Fruit fly (Drosophila melanogaster) whole organism, embryonic: Measurements from ENCODE around the gene arg.

ENCODE experiments used
- BEAF-32 ChIP-seq: fragments of 200-800 bp; sonication (Bioruptor generic); optimal IDR thresholded peaks from 3 replicates; lab custom pipeline; 2017; ENCODE audit warnings: missing biosample characterization, missing genetic modification characterization, mild to moderate bottlenecking, moderate library complexity, missing genetic modification reagents
- CG10267 ChIP-seq: fragments of 200-800 bp; sonication (Bioruptor generic); optimal IDR thresholded peaks from 2 replicates; lab custom pipeline; 2018; ENCODE audit warnings: missing biosample characterization, mild to moderate bottlenecking, missing genetic modification characterization, moderate library complexity
- CG10366 ChIP-seq: fragments of 200-800 bp; sonication (Bioruptor generic); IDR thresholded peaks from 2 replicates; pipeline ENCODE4 v1.3.6; 2022; ENCODE audit warnings: missing biosample characterization, missing genetic modification characterization
- CG11085 ChIP-seq: fragments of 200-800 bp; sonication (Bioruptor generic); IDR thresholded peaks from 2 replicates; pipeline ENCODE4 v1.3.6; 2022; ENCODE audit warnings: missing biosample characterization, missing genetic modification characterization
- CG12391 ChIP-seq: fragments of 200-800 bp; sonication (Bioruptor generic); optimal IDR thresholded peaks from 3 replicates; lab custom pipeline; 2018; ENCODE audit warnings: missing biosample characterization, mild to moderate bottlenecking, missing genetic modification characterization, moderate library complexity
- CG13287 ChIP-seq: fragments of 200-800 bp; sonication (Bioruptor generic); IDR thresholded peaks from 2 replicates; pipeline ENCODE4 v1.3.6; 2022; ENCODE audit warnings: missing biosample characterization, missing genetic modification characterization; ENCODE audit not compliant: partially characterized antibody
- CG13424 ChIP-seq: fragments of 200-800 bp; sonication (Bioruptor generic); optimal IDR thresholded peaks from 2 replicates; lab custom pipeline; 2019; ENCODE audit warnings: missing biosample characterization, mild to moderate bottlenecking, missing genetic modification characterization, moderate library complexity
- CG15601 ChIP-seq: fragments of 200-800 bp; sonication (Bioruptor generic); optimal IDR thresholded peaks from 3 replicates; lab custom pipeline; 2019; ENCODE audit warnings: missing biosample characterization, mild to moderate bottlenecking, missing genetic modification characterization, moderate library complexity
- CG15696 ChIP-seq: fragments of 200-800 bp; sonication (Bioruptor generic); optimal IDR thresholded peaks from 2 replicates; lab custom pipeline; 2019; ENCODE audit warnings: missing biosample characterization, mild to moderate bottlenecking, missing genetic modification characterization, moderate library complexity
- CG17802 ChIP-seq: fragments of 200-800 bp; sonication (Bioruptor generic); optimal IDR thresholded peaks from 2 replicates; lab custom pipeline; 2018; ENCODE audit warnings: missing biosample characterization, mild to moderate bottlenecking, missing genetic modification characterization, moderate library complexity
- CG30431 ChIP-seq: fragments of 200-800 bp; sonication (Bioruptor generic); optimal IDR thresholded peaks from 2 replicates; lab custom pipeline; 2017; ENCODE audit warnings: missing biosample characterization, missing genetic modification characterization
- CG3281 ChIP-seq: fragments of 200-800 bp; sonication (Bioruptor generic); optimal IDR thresholded peaks from 3 replicates; lab custom pipeline; 2017; ENCODE audit warnings: missing biosample characterization, mild to moderate bottlenecking, missing genetic modification characterization
- CG4328 ChIP-seq: fragments of 200-800 bp; sonication (Bioruptor generic); optimal IDR thresholded peaks from 3 replicates; lab custom pipeline; 2017; ENCODE audit warnings: missing biosample characterization, missing genetic modification reagents, missing genetic modification characterization
- CG6791 ChIP-seq: fragments of 200-800 bp; sonication (Bioruptor generic); IDR thresholded peaks from 3 replicates; pipeline ENCODE4 v1.3.6; 2022; ENCODE audit warnings: missing biosample characterization, missing genetic modification characterization; ENCODE audit not compliant: partially characterized antibody
- CG6813 ChIP-seq: fragments of 200-800 bp; sonication (Bioruptor generic); optimal IDR thresholded peaks from 2 replicates; lab custom pipeline; 2017; ENCODE audit warnings: missing biosample characterization, missing genetic modification characterization, mild to moderate bottlenecking, moderate library complexity, missing genetic modification reagents
- CG8281 ChIP-seq: fragments of 200-800 bp; sonication (Bioruptor generic); optimal IDR thresholded peaks from 2 replicates; lab custom pipeline; 2018; ENCODE audit warnings: missing biosample characterization, mild to moderate bottlenecking, missing genetic modification characterization, moderate library complexity
- CG8359 ChIP-seq: fragments of 200-800 bp; sonication (Bioruptor generic); optimal IDR thresholded peaks from 2 replicates; lab custom pipeline; 2017; ENCODE audit warnings: missing biosample characterization, mild to moderate bottlenecking, missing genetic modification characterization, borderline replicate concordance
- CG8388 ChIP-seq: fragments of 200-800 bp; sonication (Bioruptor generic); optimal IDR thresholded peaks from 2 replicates; lab custom pipeline; 2019; ENCODE audit warnings: missing biosample characterization, mild to moderate bottlenecking, missing genetic modification characterization, moderate library complexity
- CG9437 ChIP-seq: fragments of 200-800 bp; sonication (Bioruptor generic); optimal IDR thresholded peaks from 2 replicates; lab custom pipeline; 2018; ENCODE audit warnings: missing biosample characterization, mild to moderate bottlenecking, missing genetic modification characterization
- CkIIα-i1 ChIP-seq: fragments of 200-800 bp; sonication (Bioruptor generic); IDR thresholded peaks from 2 replicates; pipeline ENCODE4 v1.3.6; 2022; ENCODE audit warnings: missing biosample characterization, missing genetic modification characterization
- E2f1 ChIP-seq: fragments of 200-800 bp; sonication (Bioruptor generic); IDR thresholded peaks from 2 replicates; pipeline ENCODE4 v1.3.6; 2022; ENCODE audit warnings: missing biosample characterization, missing genetic modification characterization
- Ets97D ChIP-seq: fragments of 200-800 bp; sonication (Bioruptor generic); optimal IDR thresholded peaks from 3 replicates; lab custom pipeline; 2016; ENCODE audit warnings: missing biosample characterization, missing genetic modification characterization
- HLH4C ChIP-seq: fragments of 200-800 bp; sonication (Bioruptor generic); IDR thresholded peaks from 3 replicates; pipeline ENCODE4 v1.3.6; 2022; ENCODE audit warnings: missing biosample characterization, missing genetic modification characterization; ENCODE audit not compliant: partially characterized antibody
- MESR4 ChIP-seq: fragments of 200-800 bp; sonication (Bioruptor generic); optimal IDR thresholded peaks from 2 replicates; lab custom pipeline; 2018; ENCODE audit warnings: missing biosample characterization, mild to moderate bottlenecking, missing genetic modification characterization, moderate library complexity
- Med ChIP-seq: fragments of 200-800 bp; sonication (Bioruptor generic); peaks from one replicate; lab custom pipeline; 2016; ENCODE audit warnings: missing biosample characterization, missing genetic modification characterization, mild to moderate bottlenecking, inconsistent platforms, moderate library complexity
- Neu2 ChIP-seq: fragments of 200-800 bp; sonication (Bioruptor generic); optimal IDR thresholded peaks from 3 replicates; lab custom pipeline; 2016; ENCODE audit warnings: missing biosample characterization, missing genetic modification characterization, borderline replicate concordance
- Pdp1 ChIP-seq, 2 experiments: fragments of 200-800 bp; sonication (Bioruptor generic); optimal IDR thresholded peaks; 3 replicates each; lab custom pipeline; 2016; ENCODE audit warnings: missing biosample characterization in 2 of 2, missing genetic modification characterization in 2 of 2, mild to moderate bottlenecking in 1 of 2, moderate library complexity in 1 of 2
- Scr ChIP-seq: fragments of 200-800 bp; sonication (Bioruptor generic); IDR thresholded peaks from 2 replicates; pipeline ENCODE4 v1.3.6; 2022; ENCODE audit warnings: missing biosample characterization, missing genetic modification characterization; ENCODE audit not compliant: partially characterized antibody
- ac ChIP-seq: fragments of 200-800 bp; sonication (Bioruptor generic); optimal IDR thresholded peaks from 3 replicates; lab custom pipeline; 2017; ENCODE audit warnings: missing biosample characterization, mild to moderate bottlenecking, missing genetic modification characterization
- bbx ChIP-seq: fragments of 200-800 bp; sonication (Bioruptor generic); IDR thresholded peaks from 2 replicates; pipeline ENCODE4 v1.3.6; 2022; ENCODE audit warnings: missing biosample characterization, missing genetic modification characterization; ENCODE audit not compliant: partially characterized antibody
- bsh ChIP-seq, 2 experiments: fragments of 200-800 bp; sonication (Bioruptor generic); optimal IDR thresholded peaks; 2 replicates each; lab custom pipeline; 2017 to 2018; ENCODE audit warnings: mild to moderate bottlenecking in 2 of 2, missing biosample characterization in 2 of 2, missing genetic modification characterization in 2 of 2, moderate library complexity in 1 of 2
- dmrt11E ChIP-seq: fragments of 200-800 bp; sonication (Bioruptor generic); optimal IDR thresholded peaks from 3 replicates; lab custom pipeline; 2018; ENCODE audit warnings: missing biosample characterization, mild to moderate bottlenecking, missing genetic modification characterization, moderate library complexity
- dysf ChIP-seq: fragments of 200-800 bp; sonication (Bioruptor generic); IDR thresholded peaks from 3 replicates; pipeline ENCODE4 v1.3.6; 2022; ENCODE audit warnings: missing biosample characterization, missing genetic modification characterization
- ems ChIP-seq: fragments of 200-800 bp; sonication (Bioruptor generic); optimal IDR thresholded peaks from 3 replicates; lab custom pipeline; 2016; ENCODE audit warnings: missing biosample characterization, missing genetic modification characterization
- jumu ChIP-seq: fragments of 200-800 bp; sonication (Bioruptor generic); optimal IDR thresholded peaks from 3 replicates; lab custom pipeline; 2016; ENCODE audit warnings: missing biosample characterization, missing genetic modification characterization
- lmd ChIP-seq: fragments of 200-800 bp; sonication (Bioruptor generic); IDR thresholded peaks from 2 replicates; pipeline ENCODE4 v1.3.6; 2022; ENCODE audit warnings: missing biosample characterization, missing genetic modification characterization
- mam ChIP-seq: fragments of 200-800 bp; sonication (Bioruptor generic); optimal IDR thresholded peaks from 3 replicates; lab custom pipeline; 2016; ENCODE audit warnings: missing biosample characterization, missing genetic modification characterization
- onecut ChIP-seq: fragments of 200-800 bp; sonication (Bioruptor generic); IDR thresholded peaks from 2 replicates; pipeline ENCODE4 v1.3.6; 2022; ENCODE audit warnings: missing biosample characterization, missing genetic modification characterization
- p53 ChIP-seq: fragments of 200-800 bp; sonication (Bioruptor generic); optimal IDR thresholded peaks from 2 replicates; lab custom pipeline; 2016; ENCODE audit warnings: missing biosample characterization, missing genetic modification characterization
- pnt ChIP-seq: fragments of 200-800 bp; sonication (Bioruptor generic); optimal IDR thresholded peaks from 3 replicates; lab custom pipeline; 2016; ENCODE audit warnings: missing biosample characterization, missing genetic modification characterization
- stc ChIP-seq: fragments of 200-800 bp; sonication (Bioruptor generic); IDR thresholded peaks from 2 replicates; pipeline ENCODE4 v1.3.6; 2022; ENCODE audit warnings: missing biosample characterization, missing genetic modification characterization
- vnd ChIP-seq: fragments of 200-800 bp; sonication (Bioruptor generic); IDR thresholded peaks from 3 replicates; pipeline ENCODE4 v1.3.6; 2022; ENCODE audit warnings: missing biosample characterization, missing genetic modification characterization; ENCODE audit not compliant: partially characterized antibody
- zen ChIP-seq: fragments of 200-800 bp; sonication (Bioruptor generic); optimal IDR thresholded peaks from 3 replicates; lab custom pipeline; 2018; ENCODE audit warnings: missing biosample characterization, mild to moderate bottlenecking, missing genetic modification characterization, moderate library complexity
- zfh1 ChIP-seq: fragments of 200-800 bp; sonication (Bioruptor generic); IDR thresholded peaks from 3 replicates; pipeline ENCODE4 v1.3.6; 2022; ENCODE audit warnings: missing biosample characterization, missing genetic modification characterization

The arg gene

dm6 chrX:470626-471025 lies 38.6 kb upstream of the arg start, which contains the start of gene CG32816:
Gene CG32816 (minus strand): TSS chrX:470726.
- TF ChIP-seq stc (GFP tag; lab: Robert Waterston, UW) (no peak), Med (peak; percentile 24), CG3281 (GFP tag; lab: Kevin White, UChicago) (no peak), p53 (GFP tag; lab: Kevin White, UChicago) (no peak), ac (GFP tag; lab: Kevin White, UChicago) (no peak), BEAF-32 (no peak), CG17802 (tag; lab: Kevin White, UChicago) (no peak), CG13424 (tag; lab: Kevin White, UChicago) (no peak)

- TF ChIP-seq bbx (GFP tag; lab: Robert Waterston, UW) (peak; percentile 56), vnd (GFP tag; lab: Robert Waterston, UW) (peak; percentile 55; the same call in 1 of the 3 replicates), E2f1 (GFP tag; lab: Robert Waterston, UW) (0 out of 2 replicates have a peak, but pooled peaks have one; percentile 25), dmrt11E (tag; lab: Kevin White, UChicago) (peak; percentile 24), CG4328 (peak; percentile 15), zen (tag; lab: Kevin White, UChicago) (peak; percentile 36), MESR4 (GFP tag; lab: Kevin White, UChicago) (peak; percentile 77), mam (peak; percentile 35), CG6791 (GFP tag; lab: Robert Waterston, UW) (peak; percentile 54; the same call in 2 of the 3 replicates), CG8281 (no peak), CG11085 (GFP tag; lab: Robert Waterston, UW) (no peak), CG8359 (GFP tag; lab: Kevin White, UChicago) (no peak), Pdp1 (GFP tag; optimal IDR thresholded peaks at IDR 0.05; lab: Kevin White, UChicago) (no peak), CG6813 (no peak), CG10366 (GFP tag; lab: Robert Waterston, UW) (peak; percentile 28; the same call in 1 of the 2 replicates), zfh1 (GFP tag; lab: Robert Waterston, UW) (0 out of 3 replicates have a peak, but pooled peaks have one; percentile 30), CkIIα-i1 (GFP tag; lab: Robert Waterston, UW) (no peak), CG9437 (peak; percentile 8), onecut (0 out of 2 replicates have a peak, but pooled peaks have one; percentile 22), CG15696 (peak; percentile 3), CG13287 (GFP tag; lab: Robert Waterston, UW) (peak; percentile 70), dysf (GFP tag; lab: Robert Waterston, UW) (peak; percentile 19; the same call in 1 of the 3 replicates), ems (GFP tag; lab: Kevin White, UChicago) (peak; percentile 4), Neu2 (GFP tag; lab: Kevin White, UChicago) (no peak), bsh (GFP tag; optimal IDR thresholded peaks at IDR 0.05; lab: Kevin White, UChicago) (peak in 1 of 2 experiments; percentile 47), HLH4C (GFP tag; lab: Robert Waterston, UW) (0 out of 3 replicates have a peak, but pooled peaks have one; percentile 36), CG15601 (tag; lab: Kevin White, UChicago) (peak; percentile 15), CG12391 (peak; percentile 49), pnt (no peak), CG30431 (GFP tag; lab: Kevin White, UChicago) (no peak), lmd (GFP tag; lab: Robert Waterston, UW) (peak; percentile 28; the same call in 1 of the 2 replicates), Scr (GFP tag; lab: Robert Waterston, UW) (peak; percentile 67), CG10267 (tag; lab: Kevin White, UChicago) (peak; percentile 18), jumu (GFP tag; lab: Kevin White, UChicago) (no peak), Ets97D (GFP tag; lab: Kevin White, UChicago) (peak; percentile 22), CG8388 (GFP tag; lab: Kevin White, UChicago) (peak; percentile 28)
Observed at dm6 chrX:476230-477143, 32.7 kb upstream of the arg start, which contains the start of the genes ebo and CG13373. Gene ebo (minus strand): TSS chrX:476579. Gene CG13373 (plus strand): TSS chrX:476984.
